Worm (Caenorhabditis elegans): Measurements from ENCODE around the gene rad-23.

Gene rad-23

ce11 chrII:11636617-11637016, 15.9 kb downstream of the rad-23 start:
- no peak for TF ChIP-seq him-1 (tag; optimal IDR thresholded peaks at IDR 0.05)
- no peak for TF ChIP-seq W03F9.2 (tag; optimal IDR thresholded peaks at IDR 0.05)
- TF ChIP-seq dao-5 (tag; optimal IDR thresholded peaks at IDR 0.05), result no peak

ce11 chrII:11635745-11636161, 16.8 kb downstream of the rad-23 start:
- TF ChIP-seq W03F9.2 (tag; optimal IDR thresholded peaks at IDR 0.05) (peak; percentile 45), dao-5 (tag; optimal IDR thresholded peaks at IDR 0.05) (no peak), him-1 (tag; optimal IDR thresholded peaks at IDR 0.05) (peak; percentile 40)

ce11 chrII:11634681-11635527, 17.6 kb downstream of the rad-23 start:
- TF ChIP-seq W03F9.2 (tag; optimal IDR thresholded peaks at IDR 0.05) (peak; percentile 22), dao-5 (tag; optimal IDR thresholded peaks at IDR 0.05) (peak; percentile 59), him-1 (tag; optimal IDR thresholded peaks at IDR 0.05) (peak; percentile 38)

- TF ChIP-seq W03F9.2 (tag; optimal IDR thresholded peaks at IDR 0.05) (no peak), dao-5 (tag; optimal IDR thresholded peaks at IDR 0.05) (no peak), him-1 (tag; optimal IDR thresholded peaks at IDR 0.05) (peak; percentile 74)
These were observed 18.4 kb downstream of the rad-23 start for ce11 chrII:11634057-11634676.

ce11 chrII:11633509-11633908, 19.0 kb downstream of the rad-23 start, which contains the start of gene din-1:
TSS of gene din-1 (minus strand) at chrII:11633609.
- no peak for TF ChIP-seq dao-5 (tag; optimal IDR thresholded peaks at IDR 0.05)
- TF ChIP-seq him-1 (tag; optimal IDR thresholded peaks at IDR 0.05), result no peak
- no peak for TF ChIP-seq W03F9.2 (tag; optimal IDR thresholded peaks at IDR 0.05)

- TF ChIP-seq W03F9.2 (tag; optimal IDR thresholded peaks at IDR 0.05), result no peak
- TF ChIP-seq dao-5 (tag; optimal IDR thresholded peaks at IDR 0.05), result no peak
These were observed 19.8 kb downstream of the rad-23 start for ce11 chrII:11632689-11633088.

- TF ChIP-seq him-1 (tag; optimal IDR thresholded peaks at IDR 0.05) (no peak), W03F9.2 (tag; optimal IDR thresholded peaks at IDR 0.05) (no peak), dao-5 (tag; optimal IDR thresholded peaks at IDR 0.05) (no peak)
These were observed 22.6 kb downstream of the rad-23 start for ce11 chrII:11629957-11630356.

- no peak for TF ChIP-seq him-1 (tag; optimal IDR thresholded peaks at IDR 0.05)
- TF ChIP-seq W03F9.2 (tag; optimal IDR thresholded peaks at IDR 0.05), result no peak
- TF ChIP-seq dao-5 (tag; optimal IDR thresholded peaks at IDR 0.05), result no peak
These were observed 24.6 kb downstream of the rad-23 start for ce11 chrII:11627904-11628303.

- TF ChIP-seq dao-5 (tag; optimal IDR thresholded peaks at IDR 0.05), result no peak
- TF ChIP-seq W03F9.2 (tag; optimal IDR thresholded peaks at IDR 0.05), result no peak
- no peak for TF ChIP-seq him-1 (tag; optimal IDR thresholded peaks at IDR 0.05)
These were observed 29.9 kb downstream of the rad-23 start for ce11 chrII:11622605-11623004.

- TF ChIP-seq him-1 (tag; optimal IDR thresholded peaks at IDR 0.05) (peak; percentile 9), W03F9.2 (tag; optimal IDR thresholded peaks at IDR 0.05) (no peak)
These were observed 31.0 kb downstream of the rad-23 start for ce11 chrII:11621576-11621975.

- TF ChIP-seq dao-5 (tag; optimal IDR thresholded peaks at IDR 0.05) (no peak), him-1 (tag; optimal IDR thresholded peaks at IDR 0.05) (no peak), W03F9.2 (tag; optimal IDR thresholded peaks at IDR 0.05) (no peak)
These were observed 31.8 kb downstream of the rad-23 start for ce11 chrII:11620630-11621246.

- TF ChIP-seq dao-5 (tag; optimal IDR thresholded peaks at IDR 0.05) (peak; percentile 53), W03F9.2 (tag; optimal IDR thresholded peaks at IDR 0.05) (peak; percentile 42), him-1 (tag; optimal IDR thresholded peaks at IDR 0.05) (peak; percentile 71)
These were observed 32.6 kb downstream of the rad-23 start for ce11 chrII:11619895-11620439.

ce11 chrII:11619171-11619570, 33.4 kb downstream of the rad-23 start:
- TF ChIP-seq W03F9.2 (tag; optimal IDR thresholded peaks at IDR 0.05) (no peak), dao-5 (tag; optimal IDR thresholded peaks at IDR 0.05) (no peak), him-1 (tag; optimal IDR thresholded peaks at IDR 0.05) (no peak)

ce11 chrII:11617715-11618114, 34.8 kb downstream of the rad-23 start:
- no peak for TF ChIP-seq dao-5 (tag; optimal IDR thresholded peaks at IDR 0.05)
- no peak for TF ChIP-seq him-1 (tag; optimal IDR thresholded peaks at IDR 0.05)
- no peak for TF ChIP-seq W03F9.2 (tag; optimal IDR thresholded peaks at IDR 0.05)

Measured in whole organism, L4/young adult.